Fruit fly (Drosophila melanogaster) whole organism, pupa: ENCODE data around the gene SmD1.

Experiments
- CG10348 ChIP-seq: fragments of 200-800 bp; sonication (Bioruptor generic); IDR thresholded peaks from 2 replicates; pipeline ENCODE4 v1.3.6; 2022; ENCODE audit warnings: missing biosample characterization, missing genetic modification characterization
- CG12605 ChIP-seq: fragments of 200-800 bp; sonication (Bioruptor generic); IDR thresholded peaks from 2 replicates; pipeline ENCODE4 v1.3.6; 2022; ENCODE audit warnings: missing biosample characterization, missing genetic modification characterization
- CG15710 ChIP-seq: fragments of 200-800 bp; sonication (Bioruptor generic); optimal IDR thresholded peaks from 2 replicates; lab custom pipeline; 2018; ENCODE audit warnings: missing biosample characterization, mild to moderate bottlenecking, missing genetic modification characterization, moderate library complexity
- CG8301 ChIP-seq: fragments of 200-800 bp; sonication (Bioruptor generic); optimal IDR thresholded peaks from 2 replicates; lab custom pipeline; 2018; ENCODE audit warnings: missing biosample characterization, mild to moderate bottlenecking, missing genetic modification characterization
- EcR ChIP-seq: fragments of 200-800 bp; sonication (Bioruptor generic); optimal IDR thresholded peaks from 3 replicates; lab custom pipeline; 2019; ENCODE audit warnings: missing biosample characterization, missing genetic modification characterization, mild to moderate bottlenecking, moderate library complexity, missing genetic modification reagents
- Ets98B ChIP-seq: fragments of 200-800 bp; sonication (Bioruptor generic); IDR thresholded peaks from 2 replicates; pipeline ENCODE4 v1.3.6; 2022; ENCODE audit warnings: missing biosample characterization, missing genetic modification characterization
- Pif1A ChIP-seq: fragments of 200-800 bp; sonication (Bioruptor generic); optimal IDR thresholded peaks from 3 replicates; lab custom pipeline; 2016; ENCODE audit warnings: missing biosample characterization, missing genetic modification characterization
- Snoo ChIP-seq: fragments of 200-800 bp; sonication (Bioruptor generic); optimal IDR thresholded peaks from 3 replicates; lab custom pipeline; 2017; ENCODE audit warnings: missing biosample characterization, mild to moderate bottlenecking, missing genetic modification characterization, inconsistent platforms
- gl ChIP-seq: fragments of 200-800 bp; sonication (Bioruptor generic); optimal IDR thresholded peaks from 2 replicates; lab custom pipeline; 2018; ENCODE audit warnings: missing biosample characterization, mild to moderate bottlenecking, missing genetic modification characterization
- rn ChIP-seq: fragments of 200-800 bp; sonication (Bioruptor generic); IDR thresholded peaks from 2 replicates; pipeline ENCODE4 v1.3.6; 2022; ENCODE audit warnings: missing biosample characterization, missing genetic modification characterization

DNA sequence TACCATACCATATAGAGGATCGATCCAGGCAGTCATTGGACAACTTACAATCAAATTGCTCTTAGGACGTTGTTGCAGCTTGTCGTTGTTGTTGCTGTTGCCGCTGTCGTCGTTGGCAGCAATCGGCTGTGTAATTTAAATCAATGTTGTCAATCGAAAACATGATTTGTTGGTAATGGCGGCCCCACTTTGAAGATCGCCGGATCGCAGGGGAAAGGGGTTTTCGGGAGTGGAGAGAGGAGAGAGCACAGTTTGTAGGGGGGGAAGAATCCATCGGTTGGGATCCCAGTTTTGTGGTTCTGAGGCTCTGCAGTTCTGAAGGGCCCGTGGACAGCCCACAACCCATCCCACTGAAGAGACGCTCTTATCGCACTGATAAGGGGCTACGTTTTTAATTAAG is 38.7 kb downstream of the SmD1 start:
- TF ChIP-seq CG8301 (no peak), Ets98B (GFP tag; lab: Robert Waterston, UW) (no peak), CG10348 (GFP tag; lab: Robert Waterston, UW) (no peak), CG15710 (no peak), Snoo (no peak), Pif1A (GFP tag; lab: Kevin White, UChicago) (no peak), gl (tag; lab: Kevin White, UChicago) (no peak), EcR (GFP tag; lab: Kevin White, UChicago) (no peak), CG12605 (no peak), rn (GFP tag; lab: Robert Waterston, UW) (no peak)
